Fruit fly (Drosophila melanogaster) whole organism, embryonic: Measurements from ENCODE around the gene CG14406.
A peak's percentile ranks its signal among the peaks of the same experiment; 100 is the strongest.

Experiments used
- B-H2 ChIP-seq: fragments of 200-800 bp; sonication (Bioruptor generic); optimal IDR thresholded peaks from 2 replicates; lab custom pipeline; 2018; ENCODE audit warnings: missing biosample characterization, mild to moderate bottlenecking, missing genetic modification characterization
- BtbVII ChIP-seq: fragments of 200-800 bp; sonication (Bioruptor generic); optimal IDR thresholded peaks from 3 replicates; lab custom pipeline; 2017; ENCODE audit warnings: missing biosample characterization, mild to moderate bottlenecking, missing genetic modification characterization
- CG11093 ChIP-seq: fragments of 200-800 bp; sonication (Bioruptor generic); IDR thresholded peaks from 3 replicates; pipeline ENCODE4 v1.3.6; 2022; ENCODE audit warnings: missing biosample characterization, missing genetic modification characterization
- CG12219 ChIP-seq: fragments of 200-800 bp; sonication (Bioruptor generic); optimal IDR thresholded peaks from 3 replicates; lab custom pipeline; 2018; ENCODE audit warnings: missing biosample characterization, mild to moderate bottlenecking, missing genetic modification characterization
- CG12391 ChIP-seq: fragments of 200-800 bp; sonication (Bioruptor generic); optimal IDR thresholded peaks from 3 replicates; lab custom pipeline; 2018; ENCODE audit warnings: missing biosample characterization, mild to moderate bottlenecking, missing genetic modification characterization, moderate library complexity
- CG12769 ChIP-seq: fragments of 200-800 bp; sonication (Bioruptor generic); optimal IDR thresholded peaks from 2 replicates; lab custom pipeline; 2019; ENCODE audit warnings: missing biosample characterization, mild to moderate bottlenecking, missing genetic modification characterization, moderate library complexity
- CG14014 ChIP-seq: fragments of 200-800 bp; sonication (Bioruptor generic); IDR thresholded peaks from 2 replicates; pipeline ENCODE4 v1.3.6; 2022; ENCODE audit warnings: missing biosample characterization, missing genetic modification characterization
- CG16813 ChIP-seq: fragments of 200-800 bp; sonication (Bioruptor generic); IDR thresholded peaks from 3 replicates; pipeline ENCODE4 v1.3.6; 2022; ENCODE audit warnings: missing biosample characterization, missing genetic modification characterization; ENCODE audit not compliant: partially characterized antibody
- CG17912 ChIP-seq: fragments of 200-800 bp; sonication (Bioruptor generic); optimal IDR thresholded peaks from 2 replicates; lab custom pipeline; 2018; ENCODE audit warnings: missing biosample characterization, mild to moderate bottlenecking, missing genetic modification characterization
- CG30020 ChIP-seq: fragments of 200-800 bp; optimal IDR thresholded peaks from 2 replicates; lab custom pipeline; 2019; ENCODE audit warnings: missing biosample characterization, mild to moderate bottlenecking, missing genetic modification characterization, moderate library complexity
- CG3163 ChIP-seq: fragments of 200-800 bp; sonication (Bioruptor generic); optimal IDR thresholded peaks from 3 replicates; lab custom pipeline; 2016; ENCODE audit warnings: missing biosample characterization, missing genetic modification characterization
- CG34376 ChIP-seq: fragments of 200-800 bp; sonication (Bioruptor generic); optimal IDR thresholded peaks from 2 replicates; lab custom pipeline; 2018; ENCODE audit warnings: missing biosample characterization, mild to moderate bottlenecking, missing genetic modification characterization
- CG3838 ChIP-seq: fragments of 200-800 bp; sonication (Bioruptor generic); optimal IDR thresholded peaks from 3 replicates; lab custom pipeline; 2016; ENCODE audit warnings: missing biosample characterization, missing genetic modification characterization
- CG42726 ChIP-seq: fragments of 200-800 bp; sonication (Bioruptor generic); IDR thresholded peaks from 2 replicates; pipeline ENCODE4 v1.3.6; 2022; ENCODE audit warnings: missing biosample characterization, missing genetic modification characterization; ENCODE audit not compliant: partially characterized antibody
- CG4854 ChIP-seq: fragments of 200-800 bp; sonication (Bioruptor generic); optimal IDR thresholded peaks from 2 replicates; lab custom pipeline; 2016; ENCODE audit warnings: missing biosample characterization, missing genetic modification characterization, inconsistent platforms
- CG6813 ChIP-seq: fragments of 200-800 bp; sonication (Bioruptor generic); optimal IDR thresholded peaks from 2 replicates; lab custom pipeline; 2017; ENCODE audit warnings: missing biosample characterization, missing genetic modification characterization, mild to moderate bottlenecking, moderate library complexity, missing genetic modification reagents
- CG7357 ChIP-seq: fragments of 200-800 bp; sonication (Bioruptor generic); IDR thresholded peaks from 3 replicates; pipeline ENCODE4 v1.3.6; 2022; ENCODE audit warnings: missing biosample characterization, missing genetic modification characterization
- CG8281 ChIP-seq: fragments of 200-800 bp; sonication (Bioruptor generic); optimal IDR thresholded peaks from 2 replicates; lab custom pipeline; 2018; ENCODE audit warnings: missing biosample characterization, mild to moderate bottlenecking, missing genetic modification characterization, moderate library complexity
- CG8388 ChIP-seq: fragments of 200-800 bp; sonication (Bioruptor generic); optimal IDR thresholded peaks from 2 replicates; lab custom pipeline; 2019; ENCODE audit warnings: missing biosample characterization, mild to moderate bottlenecking, missing genetic modification characterization, moderate library complexity
- CTCF ChIP-seq: fragments of 200-800 bp; sonication (Bioruptor generic); optimal IDR thresholded peaks from 2 replicates; lab custom pipeline; 2017; ENCODE audit warnings: missing biosample characterization, mild to moderate bottlenecking, missing genetic modification characterization, moderate library complexity
- E2f1 ChIP-seq: fragments of 200-800 bp; sonication (Bioruptor generic); IDR thresholded peaks from 2 replicates; pipeline ENCODE4 v1.3.6; 2022; ENCODE audit warnings: missing biosample characterization, missing genetic modification characterization
- Elba2 ChIP-seq: fragments of 200-800 bp; sonication (Bioruptor generic); optimal IDR thresholded peaks from 3 replicates; lab custom pipeline; 2016; ENCODE audit warnings: missing biosample characterization, missing genetic modification characterization
- Ets65A ChIP-seq: fragments of 200-800 bp; sonication (Bioruptor generic); peaks from one replicate; lab custom pipeline; 2016; ENCODE audit warnings: missing biosample characterization, missing genetic modification characterization
- Lim3 ChIP-seq: fragments of 200-800 bp; sonication (Bioruptor generic); IDR thresholded peaks from 2 replicates; pipeline ENCODE4 v1.3.6; 2022; ENCODE audit warnings: missing biosample characterization, missing genetic modification characterization
- Lpt ChIP-seq: fragments of >200 bp; optimal IDR thresholded peaks from 2 replicates; lab custom pipeline; 2018; ENCODE audit warnings: missing biosample characterization, missing genetic modification characterization
- MESR4 ChIP-seq: fragments of 200-800 bp; sonication (Bioruptor generic); optimal IDR thresholded peaks from 2 replicates; lab custom pipeline; 2018; ENCODE audit warnings: missing biosample characterization, mild to moderate bottlenecking, missing genetic modification characterization, moderate library complexity
- Nf-YA ChIP-seq: fragments of 200-800 bp; sonication (Bioruptor generic); IDR thresholded peaks from 2 replicates; pipeline ENCODE4 v1.3.6; 2022; ENCODE audit warnings: missing biosample characterization, missing genetic modification characterization
- Pdp1 ChIP-seq, 2 experiments: fragments of 200-800 bp; sonication (Bioruptor generic); optimal IDR thresholded peaks; 3 replicates each; lab custom pipeline; 2016; ENCODE audit warnings: missing biosample characterization in 2 of 2, missing genetic modification characterization in 2 of 2, mild to moderate bottlenecking in 1 of 2, moderate library complexity in 1 of 2
- Spps ChIP-seq: fragments of 200-800 bp; sonication (Bioruptor generic); optimal IDR thresholded peaks from 2 replicates; lab custom pipeline; 2018; ENCODE audit warnings: missing biosample characterization, mild to moderate bottlenecking, missing genetic modification characterization
- Vsx1 ChIP-seq: fragments of 200-800 bp; sonication (Bioruptor generic); optimal IDR thresholded peaks from 2 replicates; lab custom pipeline; 2017; ENCODE audit warnings: missing biosample characterization, mild to moderate bottlenecking, missing genetic modification characterization, missing genetic modification reagents
- ab ChIP-seq: fragments of 200-800 bp; sonication (Bioruptor generic); optimal IDR thresholded peaks from 2 replicates; lab custom pipeline; 2016; ENCODE audit warnings: missing biosample characterization, missing genetic modification characterization
- ac ChIP-seq: fragments of 200-800 bp; sonication (Bioruptor generic); optimal IDR thresholded peaks from 3 replicates; lab custom pipeline; 2017; ENCODE audit warnings: missing biosample characterization, mild to moderate bottlenecking, missing genetic modification characterization
- amos ChIP-seq: fragments of 200-800 bp; sonication (Bioruptor generic); IDR thresholded peaks from 2 replicates; pipeline ENCODE4 v1.3.6; 2022; ENCODE audit warnings: missing biosample characterization, missing genetic modification characterization; ENCODE audit not compliant: partially characterized antibody
- bcd ChIP-seq: fragments of 200-800 bp; sonication (Bioruptor generic); optimal IDR thresholded peaks from 2 replicates; lab custom pipeline; 2017; ENCODE audit warnings: missing biosample characterization, mild to moderate bottlenecking, missing genetic modification characterization
- cas ChIP-seq: fragments of 200-800 bp; sonication (Bioruptor generic); IDR thresholded peaks from 2 replicates; pipeline ENCODE4 v1.3.6; 2022; ENCODE audit warnings: missing biosample characterization, missing genetic modification characterization
- chn ChIP-seq: fragments of 200-800 bp; sonication (Bioruptor generic); optimal IDR thresholded peaks from 2 replicates; lab custom pipeline; 2016; ENCODE audit warnings: missing biosample characterization, missing genetic modification characterization
- esg ChIP-seq: fragments of 200-800 bp; sonication (Bioruptor generic); conservative IDR thresholded peaks from 2 replicates; pipeline ENCODE4 v1.3.6; 2022; ENCODE audit warnings: missing biosample characterization, missing genetic modification characterization
- hkb ChIP-seq, 2 experiments: fragments of 200-800 bp in 1 of 2; fragments of >200 bp in 1 of 2; sonication (Bioruptor generic) in 1 of 2; IDR thresholded peaks in 1 of 2; optimal IDR thresholded peaks in 1 of 2; 2 replicates each; pipeline versions ENCODE4 v1.3.6 to Lab custom; 2017 to 2022; ENCODE audit warnings: missing biosample characterization in 1 of 2, missing genetic modification characterization in 1 of 2
- insv ChIP-seq, 2 experiments: fragments of 200-800 bp; sonication (Bioruptor generic); optimal IDR thresholded peaks; 3 replicates each; lab custom pipeline; 2016 to 2018; ENCODE audit warnings: missing biosample characterization in 2 of 2, missing genetic modification characterization in 2 of 2
- jumu ChIP-seq: fragments of 200-800 bp; sonication (Bioruptor generic); optimal IDR thresholded peaks from 3 replicates; lab custom pipeline; 2016; ENCODE audit warnings: missing biosample characterization, missing genetic modification characterization
- kay ChIP-seq: fragments of 200-800 bp; sonication (Bioruptor generic); optimal IDR thresholded peaks from 2 replicates; lab custom pipeline; 2016; ENCODE audit warnings: missing biosample characterization, missing genetic modification characterization
- nerfin-1 ChIP-seq: fragments of 200-800 bp; sonication (Bioruptor generic); optimal IDR thresholded peaks from 3 replicates; lab custom pipeline; 2019; ENCODE audit warnings: missing biosample characterization, mild to moderate bottlenecking, missing genetic modification characterization, moderate library complexity
- pan ChIP-seq, 4 experiments: fragments of >200 bp in 3 of 4; fragments of 200-800 bp in 1 of 4; sonication (Bioruptor generic) in 1 of 4; optimal IDR thresholded peaks in 3 of 4; IDR thresholded peaks in 1 of 4; 2 replicates each; pipeline versions ENCODE4 v1.3.6 to Lab custom; 2017 to 2022; ENCODE audit warnings: missing biosample characterization in 2 of 4, missing genetic modification characterization in 2 of 4, mixed read lengths in 1 of 4
- peb ChIP-seq: fragments of 200-800 bp; sonication (Bioruptor generic); IDR thresholded peaks from 2 replicates; pipeline ENCODE4 v1.3.6; 2022; ENCODE audit warnings: missing biosample characterization, missing genetic modification characterization
- pros ChIP-seq: fragments of 200-800 bp; sonication (Bioruptor generic); optimal IDR thresholded peaks from 3 replicates; lab custom pipeline; 2019; ENCODE audit warnings: missing biosample characterization, mild to moderate bottlenecking, missing genetic modification characterization, moderate library complexity
- ranshi ChIP-seq: fragments of 200-800 bp; sonication (Bioruptor generic); IDR thresholded peaks from 2 replicates; pipeline ENCODE4 v1.3.6; 2022; ENCODE audit warnings: missing biosample characterization, missing genetic modification characterization
- schlank ChIP-seq: fragments of 200-800 bp; sonication (Bioruptor generic); optimal IDR thresholded peaks from 2 replicates; lab custom pipeline; 2018; ENCODE audit warnings: missing biosample characterization, mild to moderate bottlenecking, missing genetic modification characterization
- sima ChIP-seq: fragments of 200-800 bp; sonication (Bioruptor generic); optimal IDR thresholded peaks from 2 replicates; lab custom pipeline; 2016; ENCODE audit warnings: missing biosample characterization, missing genetic modification characterization
- slbo ChIP-seq: fragments of 200-800 bp; sonication (Bioruptor generic); IDR thresholded peaks from 2 replicates; pipeline ENCODE4 v1.3.6; 2022; ENCODE audit warnings: missing biosample characterization, missing genetic modification characterization
- usp ChIP-seq: fragments of >200 bp; optimal IDR thresholded peaks from 2 replicates; lab custom pipeline; 2017; ENCODE audit warnings: missing biosample characterization, missing genetic modification characterization

The CG14406 gene

dm6 chrX:14947399-14947798, 36.8 kb upstream of the CG14406 start (continued):
- no peak for TF ChIP-seq pan (optimal IDR thresholded peaks at IDR 0.05; lab: Kevin White, UChicago)
- TF ChIP-seq pan (GFP tag; optimal IDR thresholded peaks at IDR 0.05 in 1 of 2, IDR thresholded peaks at IDR 0.05 in 1 of 2), result peak in 1 of 2 experiments; percentile 70
- peak; percentile 14 for TF ChIP-seq ac
- TF ChIP-seq MESR4 (GFP tag; lab: Kevin White, UChicago), result no peak
- no peak for TF ChIP-seq CG30020 (tag; lab: Kevin White, UChicago)
- peak; percentile 40 for TF ChIP-seq CG12219 (GFP tag; lab: Kevin White, UChicago)
- TF ChIP-seq hkb (optimal IDR thresholded peaks at IDR 0.05; lab: Kevin White, UChicago), result no peak
- TF ChIP-seq hkb (GFP tag; IDR thresholded peaks at IDR 0.05; lab: Robert Waterston, UW), result peak; percentile 40; the same call in 1 of the 2 replicates
- no peak for TF ChIP-seq ab (GFP tag; lab: Kevin White, UChicago)
- TF ChIP-seq Elba2, result no peak
- peak; percentile 62 for TF ChIP-seq CTCF (GFP tag; lab: Kevin White, UChicago)
- TF ChIP-seq CG14014 (GFP tag; lab: Robert Waterston, UW), result peak; percentile 65; the same call in 1 of the 2 replicates
- TF ChIP-seq CG42726 (GFP tag; lab: Robert Waterston, UW), result no peak
- TF ChIP-seq jumu (GFP tag; lab: Kevin White, UChicago), result no peak
- 0 out of 2 replicates have a peak, but pooled peaks have one; percentile 29 for TF ChIP-seq Nf-YA (GFP tag; lab: Robert Waterston, UW)
- TF ChIP-seq esg (GFP tag; lab: Robert Waterston, UW), result no peak
- no peak for TF ChIP-seq E2f1 (GFP tag; lab: Robert Waterston, UW)
- TF ChIP-seq CG12769, result peak; percentile 53
- TF ChIP-seq Lpt (GFP tag; lab: Kevin White, UChicago), result no peak
- peak; percentile 75 for TF ChIP-seq schlank (tag; lab: Kevin White, UChicago)
- TF ChIP-seq pros, result peak; percentile 32
- TF ChIP-seq CG34376 (GFP tag; lab: Kevin White, UChicago), result peak; percentile 89
- TF ChIP-seq Ets65A (GFP tag; lab: Kevin White, UChicago), result no peak
- no peak for TF ChIP-seq Vsx1 (GFP tag; lab: Kevin White, UChicago)
- TF ChIP-seq peb, result 0 out of 2 replicates have a peak, but pooled peaks have one; percentile 17
- TF ChIP-seq Spps (tag; lab: Kevin White, UChicago), result no peak
- no peak for TF ChIP-seq Pdp1 (GFP tag; optimal IDR thresholded peaks at IDR 0.05; lab: Kevin White, UChicago)
- no peak for TF ChIP-seq CG16813 (GFP tag; lab: Robert Waterston, UW)
- TF ChIP-seq slbo (GFP tag; lab: Robert Waterston, UW), result peak; percentile 34
- no peak for TF ChIP-seq CG12391
- peak; percentile 45; the same call in 1 of the 2 replicates for TF ChIP-seq ranshi (GFP tag; lab: Robert Waterston, UW)
- no peak for TF ChIP-seq CG3163 (GFP tag; lab: Kevin White, UChicago)
- no peak for TF ChIP-seq CG7357 (GFP tag; lab: Robert Waterston, UW)
- TF ChIP-seq CG3838 (GFP tag; lab: Kevin White, UChicago), result no peak
- no peak for TF ChIP-seq insv (GFP tag; optimal IDR thresholded peaks at IDR 0.05; lab: Kevin White, UChicago)
- no peak for TF ChIP-seq sima
- peak; percentile 47 for TF ChIP-seq CG17912
- no peak for TF ChIP-seq CG8388
- peak; percentile 66 for TF ChIP-seq CG6813 (GFP tag; lab: Kevin White, UChicago)
- no peak for TF ChIP-seq CG4854 (GFP tag; lab: Kevin White, UChicago)
- TF ChIP-seq CG11093, result no peak
- TF ChIP-seq nerfin-1 (tag; lab: Kevin White, UChicago), result no peak
- TF ChIP-seq amos (GFP tag; lab: Robert Waterston, UW), result no peak
- TF ChIP-seq cas, result no peak
- peak; percentile 4 for TF ChIP-seq kay (GFP tag; lab: Kevin White, UChicago)
- TF ChIP-seq usp (GFP tag; lab: Kevin White, UChicago), result no peak
- peak; percentile 24 for TF ChIP-seq CG8281
- TF ChIP-seq B-H2 (GFP tag; lab: Kevin White, UChicago), result peak; percentile 18
- peak; percentile 11 for TF ChIP-seq bcd
- no peak for TF ChIP-seq chn (GFP tag; lab: Kevin White, UChicago)
- peak; percentile 81 for TF ChIP-seq BtbVII
- TF ChIP-seq Lim3 (GFP tag; lab: Robert Waterston, UW), result no peak
